Worm (Caenorhabditis elegans) whole organism, L3 larva: ENCODE results near the gene T02G5.15.

Experiments used
- lin-15B ChIP-seq: fragments of 150-350 bp; optimal IDR thresholded peaks from 2 replicates; lab custom pipeline; 2014; ENCODE audit warnings: missing biosample characterization, missing genetic modification characterization
- nfya-1 ChIP-seq: sonication (generic microtip); optimal IDR thresholded peaks from 2 replicates; lab custom pipeline; 2017; ENCODE audit warnings: missing genetic modification characterization, mild to moderate bottlenecking, missing compliant biosample characterization, antibody characterized with exemption, moderate library complexity; ENCODE audit not compliant: insufficient read depth
- nhr-237 ChIP-seq: fragments of 150-350 bp; optimal IDR thresholded peaks from 2 replicates; lab custom pipeline; 2014; ENCODE audit warnings: missing biosample characterization, missing genetic modification characterization
- pha-4 ChIP-seq: fragments of 150-350 bp; optimal IDR thresholded peaks from 2 replicates; lab custom pipeline; 2014; ENCODE audit warnings: missing biosample characterization, missing genetic modification reagents, missing genetic modification characterization
- unc-39 ChIP-seq: sonication (generic microtip); optimal IDR thresholded peaks from 4 replicates; lab custom pipeline; 2017; ENCODE audit warnings: missing biosample characterization, missing genetic modification characterization

- no peak for TF ChIP-seq lin-15B (tag; lab: Kevin White, UChicago)
- peak; percentile 9 for TF ChIP-seq nfya-1
- TF ChIP-seq unc-39 (tag; lab: Kevin White, UChicago), result no peak
- no peak for TF ChIP-seq nhr-237 (tag; lab: Kevin White, UChicago)
- no peak for TF ChIP-seq pha-4 (tag; lab: Kevin White, UChicago)
Observed at ce11 chrII:7111012-7111656, 27.0 kb downstream of the T02G5.15 start.
